Fruit fly (Drosophila melanogaster) whole organism, embryonic: ENCODE measurements around the gene Cul6.

Experiments
- Bdp1 ChIP-seq: fragments of 200-800 bp; sonication (Bioruptor generic); optimal IDR thresholded peaks from 3 replicates; lab custom pipeline; 2016; ENCODE audit warnings: missing biosample characterization, missing genetic modification characterization
- CG10431 ChIP-seq: fragments of 200-800 bp; sonication (Bioruptor generic); optimal IDR thresholded peaks from 3 replicates; lab custom pipeline; 2018; ENCODE audit warnings: missing biosample characterization, mild to moderate bottlenecking, missing genetic modification characterization
- CG10462 ChIP-seq: fragments of 200-800 bp; sonication (Bioruptor generic); optimal IDR thresholded peaks from 2 replicates; lab custom pipeline; 2016; ENCODE audit warnings: missing biosample characterization, missing genetic modification characterization
- CG10654 ChIP-seq: fragments of 200-800 bp; sonication (Bioruptor generic); optimal IDR thresholded peaks from 2 replicates; lab custom pipeline; 2016; ENCODE audit warnings: missing biosample characterization, missing genetic modification characterization
- CG10959 ChIP-seq: fragments of 200-800 bp; sonication (Bioruptor generic); IDR thresholded peaks from 2 replicates; pipeline ENCODE4 v1.3.6; 2022; ENCODE audit warnings: missing biosample characterization, missing genetic modification characterization
- CG11504 ChIP-seq: fragments of 200-800 bp; sonication (Bioruptor generic); optimal IDR thresholded peaks from 3 replicates; lab custom pipeline; 2019; ENCODE audit warnings: missing biosample characterization, mild to moderate bottlenecking, missing genetic modification characterization, moderate library complexity
- CG13123 ChIP-seq: fragments of 200-800 bp; sonication (Bioruptor generic); optimal IDR thresholded peaks from 2 replicates; lab custom pipeline; 2016; ENCODE audit warnings: missing biosample characterization, missing genetic modification characterization
- CG17328 ChIP-seq: fragments of 200-800 bp; sonication (Bioruptor generic); IDR thresholded peaks from 2 replicates; pipeline ENCODE4 v1.3.6; 2022; ENCODE audit warnings: missing biosample characterization, missing genetic modification characterization
- CG2678 ChIP-seq: fragments of 200-800 bp; sonication (Bioruptor generic); optimal IDR thresholded peaks from 3 replicates; lab custom pipeline; 2019; ENCODE audit warnings: missing biosample characterization, mild to moderate bottlenecking, missing genetic modification characterization, moderate library complexity
- CG33213 ChIP-seq: fragments of 200-800 bp; sonication (Bioruptor generic); optimal IDR thresholded peaks from 3 replicates; lab custom pipeline; 2016; ENCODE audit warnings: missing biosample characterization, missing genetic modification characterization
- CG43689 ChIP-seq: fragments of 200-800 bp; sonication (Bioruptor generic); IDR thresholded peaks from 2 replicates; pipeline ENCODE4 v1.3.6; 2022; ENCODE audit warnings: missing biosample characterization, missing genetic modification characterization
- CG4617 ChIP-seq: fragments of 200-800 bp; sonication (Bioruptor generic); optimal IDR thresholded peaks from 3 replicates; lab custom pipeline; 2016; ENCODE audit warnings: missing biosample characterization, missing genetic modification characterization, borderline replicate concordance
- CG7839 ChIP-seq: fragments of 200-800 bp; sonication (Bioruptor generic); optimal IDR thresholded peaks from 3 replicates; lab custom pipeline; 2018; ENCODE audit warnings: missing biosample characterization, mild to moderate bottlenecking, missing genetic modification characterization, moderate library complexity
- CG8944 ChIP-seq: fragments of 200-800 bp; sonication (Bioruptor generic); optimal IDR thresholded peaks from 3 replicates; lab custom pipeline; 2016; ENCODE audit warnings: missing biosample characterization, missing genetic modification characterization
- CG9215 ChIP-seq: fragments of 200-800 bp; sonication (Bioruptor generic); IDR thresholded peaks from 2 replicates; pipeline ENCODE4 v1.3.6; 2022; ENCODE audit warnings: missing biosample characterization, missing genetic modification characterization
- CHES-1-like ChIP-seq: fragments of 200-800 bp; sonication (Bioruptor generic); optimal IDR thresholded peaks from 2 replicates; lab custom pipeline; 2016; ENCODE audit warnings: missing biosample characterization, missing genetic modification characterization
- Chrac-16 ChIP-seq: fragments of 200-800 bp; sonication (Bioruptor generic); optimal IDR thresholded peaks from 3 replicates; lab custom pipeline; 2016; ENCODE audit warnings: missing biosample characterization, missing genetic modification characterization
- D ChIP-seq, 2 experiments: fragments of 200-800 bp in 1 of 2; fragments of >200 bp in 1 of 2; sonication (Bioruptor generic) in 1 of 2; optimal IDR thresholded peaks; 2 replicates in 1 of 2; 3 replicates in 1 of 2; lab custom pipeline; 2017; ENCODE audit warnings: mild to moderate bottlenecking in 1 of 2, missing biosample characterization in 1 of 2, missing genetic modification characterization in 1 of 2, missing genetic modification reagents in 1 of 2
- Deaf1 ChIP-seq: fragments of 200-800 bp; optimal IDR thresholded peaks from 3 replicates; lab custom pipeline; 2019; ENCODE audit warnings: missing biosample characterization, mild to moderate bottlenecking, missing genetic modification characterization, moderate library complexity
- Dfd ChIP-seq, 2 experiments: fragments of >200 bp; optimal IDR thresholded peaks; 2 replicates each; lab custom pipeline; 2017; ENCODE audit warnings: missing biosample characterization in 2 of 2, missing genetic modification characterization in 2 of 2
- Dll ChIP-seq: fragments of 200-800 bp; sonication (Bioruptor generic); IDR thresholded peaks from 4 replicates; pipeline ENCODE4 v1.3.6; 2022; ENCODE audit warnings: missing biosample characterization, missing genetic modification characterization; ENCODE audit not compliant: partially characterized antibody
- ERR ChIP-seq: fragments of 200-800 bp; sonication (Bioruptor generic); optimal IDR thresholded peaks from 2 replicates; lab custom pipeline; 2016; ENCODE audit warnings: missing biosample characterization, missing genetic modification characterization
- HLH54F ChIP-seq: fragments of 200-800 bp; sonication (Bioruptor generic); optimal IDR thresholded peaks from 3 replicates; lab custom pipeline; 2016; ENCODE audit warnings: missing biosample characterization, missing genetic modification characterization
- MESR4 ChIP-seq: fragments of 200-800 bp; sonication (Bioruptor generic); optimal IDR thresholded peaks from 2 replicates; lab custom pipeline; 2018; ENCODE audit warnings: missing biosample characterization, mild to moderate bottlenecking, missing genetic modification characterization, moderate library complexity
- Sox100B ChIP-seq: fragments of 200-800 bp; sonication (Bioruptor generic); optimal IDR thresholded peaks from 3 replicates; lab custom pipeline; 2018; ENCODE audit warnings: missing biosample characterization, mild to moderate bottlenecking, missing genetic modification characterization
- Trl ChIP-seq, 3 experiments: fragments of >200 bp in 2 of 3; fragments of 200-800 bp in 1 of 3; sonication (Bioruptor generic) in 1 of 3; optimal IDR thresholded peaks; 2 replicates in 1 of 3; 3 replicates in 2 of 3; lab custom pipeline; 2016 to 2017; ENCODE audit warnings: missing biosample characterization in 1 of 3, missing genetic modification characterization in 1 of 3
- Usf ChIP-seq: fragments of 200-800 bp; sonication (Bioruptor generic); optimal IDR thresholded peaks from 2 replicates; lab custom pipeline; 2017; ENCODE audit warnings: missing genotype, missing biosample characterization, missing genetic modification characterization
- YL-1 ChIP-seq: fragments of 200-800 bp; sonication (Bioruptor generic); optimal IDR thresholded peaks from 3 replicates; lab custom pipeline; 2017; ENCODE audit warnings: missing biosample characterization, mild to moderate bottlenecking, missing genetic modification characterization
- amos ChIP-seq: fragments of 200-800 bp; sonication (Bioruptor generic); IDR thresholded peaks from 2 replicates; pipeline ENCODE4 v1.3.6; 2022; ENCODE audit warnings: missing biosample characterization, missing genetic modification characterization; ENCODE audit not compliant: partially characterized antibody
- bbx ChIP-seq: fragments of 200-800 bp; sonication (Bioruptor generic); IDR thresholded peaks from 2 replicates; pipeline ENCODE4 v1.3.6; 2022; ENCODE audit warnings: missing biosample characterization, missing genetic modification characterization; ENCODE audit not compliant: partially characterized antibody
- chinmo ChIP-seq: fragments of 200-800 bp; sonication (Bioruptor generic); IDR thresholded peaks from 4 replicates; pipeline ENCODE4 v1.3.6; 2022; ENCODE audit warnings: missing biosample characterization, missing genetic modification characterization; ENCODE audit not compliant: partially characterized antibody
- crol ChIP-seq: fragments of 200-800 bp; sonication (Bioruptor generic); IDR thresholded peaks from 2 replicates; pipeline ENCODE4 v1.3.6; 2022; ENCODE audit warnings: missing biosample characterization, missing genetic modification characterization
- dmrt11E ChIP-seq: fragments of 200-800 bp; sonication (Bioruptor generic); optimal IDR thresholded peaks from 3 replicates; lab custom pipeline; 2018; ENCODE audit warnings: missing biosample characterization, mild to moderate bottlenecking, missing genetic modification characterization, moderate library complexity
- gfzf ChIP-seq: fragments of 200-800 bp; sonication (Bioruptor generic); optimal IDR thresholded peaks from 2 replicates; lab custom pipeline; 2016; ENCODE audit warnings: missing biosample characterization, mild to moderate bottlenecking, missing genetic modification characterization, moderate library complexity
- insv ChIP-seq, 2 experiments: fragments of 200-800 bp; sonication (Bioruptor generic); optimal IDR thresholded peaks; 3 replicates each; lab custom pipeline; 2016 to 2018; ENCODE audit warnings: missing biosample characterization in 2 of 2, missing genetic modification characterization in 2 of 2
- kah ChIP-seq: fragments of 200-800 bp; sonication (Bioruptor generic); optimal IDR thresholded peaks from 2 replicates; lab custom pipeline; 2018; ENCODE audit warnings: missing biosample characterization, mild to moderate bottlenecking, missing genetic modification characterization
- ken ChIP-seq: fragments of 200-800 bp; sonication (Bioruptor generic); IDR thresholded peaks from 3 replicates; pipeline ENCODE4 v1.3.6; 2022; ENCODE audit warnings: missing biosample characterization, missing genetic modification characterization
- mam ChIP-seq: fragments of 200-800 bp; sonication (Bioruptor generic); optimal IDR thresholded peaks from 3 replicates; lab custom pipeline; 2016; ENCODE audit warnings: missing biosample characterization, missing genetic modification characterization
- nau ChIP-seq: fragments of 200-800 bp; sonication (Bioruptor generic); optimal IDR thresholded peaks from 3 replicates; lab custom pipeline; 2017; ENCODE audit warnings: missing biosample characterization, mild to moderate bottlenecking, missing genetic modification characterization, missing genetic modification reagents
- nom ChIP-seq: fragments of 200-800 bp; sonication (Bioruptor generic); optimal IDR thresholded peaks from 2 replicates; lab custom pipeline; 2017; ENCODE audit warnings: missing biosample characterization, missing genetic modification characterization, mild to moderate bottlenecking, moderate library complexity, missing genetic modification reagents
- pzg ChIP-seq: fragments of 200-800 bp; sonication (Bioruptor generic); optimal IDR thresholded peaks from 3 replicates; lab custom pipeline; 2018; ENCODE audit warnings: missing biosample characterization, mild to moderate bottlenecking, missing genetic modification characterization, moderate library complexity
- sc ChIP-seq, 3 experiments: fragments of >200 bp in 2 of 3; fragments of 200-800 bp in 1 of 3; sonication (Bioruptor generic) in 1 of 3; optimal IDR thresholded peaks; 2 replicates in 2 of 3; 3 replicates in 1 of 3; lab custom pipeline; 2017; ENCODE audit warnings: mild to moderate bottlenecking in 1 of 3, missing biosample characterization in 1 of 3, missing genetic modification characterization in 1 of 3, missing genetic modification reagents in 1 of 3
- scrt ChIP-seq: fragments of 200-800 bp; sonication (Bioruptor generic); optimal IDR thresholded peaks from 2 replicates; lab custom pipeline; 2018; ENCODE audit warnings: missing biosample characterization, mild to moderate bottlenecking, missing genetic modification characterization, moderate library complexity
- sima ChIP-seq: fragments of 200-800 bp; sonication (Bioruptor generic); optimal IDR thresholded peaks from 2 replicates; lab custom pipeline; 2016; ENCODE audit warnings: missing biosample characterization, missing genetic modification characterization
- sisA ChIP-seq: fragments of 200-800 bp; sonication (Bioruptor generic); IDR thresholded peaks from 2 replicates; pipeline ENCODE4 v1.3.6; 2022; ENCODE audit warnings: missing biosample characterization, missing genetic modification characterization
- sr ChIP-seq: fragments of 200-800 bp; sonication (Bioruptor generic); IDR thresholded peaks from 3 replicates; pipeline ENCODE4 v1.3.6; 2022; ENCODE audit warnings: missing biosample characterization, missing genetic modification characterization

The Cul6 gene

DNA sequence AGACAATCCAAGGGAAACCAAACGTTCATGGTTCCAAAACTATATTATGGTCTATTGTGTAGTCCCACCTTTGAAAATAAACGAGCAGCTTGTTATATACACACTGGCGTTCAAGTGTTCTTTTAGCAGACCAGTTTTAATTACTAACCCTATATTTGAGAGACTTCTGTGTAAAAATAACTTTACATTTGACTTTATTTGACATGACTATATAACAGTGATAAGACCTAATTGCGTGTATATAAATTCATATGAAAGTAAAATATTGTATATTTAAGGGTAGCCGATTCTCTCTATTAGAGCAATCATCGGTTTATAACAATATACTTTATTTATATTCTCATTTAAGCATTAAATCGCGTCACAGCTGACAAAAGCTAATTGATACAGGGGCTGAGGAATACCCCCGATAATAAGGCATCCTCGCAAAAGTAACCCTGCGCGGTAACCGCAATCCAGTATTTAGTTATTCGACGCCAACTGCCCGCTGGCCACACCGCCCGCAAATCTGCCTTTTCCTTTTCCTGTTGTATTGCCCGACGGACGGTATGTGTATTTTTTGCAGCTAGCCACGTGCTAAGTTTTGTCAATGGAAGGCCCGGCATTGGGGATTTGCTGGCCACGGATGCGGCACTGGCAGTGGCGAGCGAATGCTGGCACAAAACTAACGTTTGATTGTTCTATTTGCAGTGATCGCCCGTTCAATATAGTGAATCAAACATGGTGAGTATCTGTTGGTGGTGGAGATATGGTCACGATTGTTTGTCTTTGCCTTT is 30.0 kb upstream of the Cul6 start, which contains the start of gene RpS4 (continued):
- TF ChIP-seq sisA (GFP tag; lab: Robert Waterston, UW) (peak; percentile 84), insv (GFP tag; optimal IDR thresholded peaks at IDR 0.05; lab: Kevin White, UChicago) (peak in 1 of 2 experiments; percentile 80), CG13123 (GFP tag; lab: Kevin White, UChicago) (peak; percentile 59), ERR (GFP tag; lab: Kevin White, UChicago) (peak; percentile 76), Dfd (GFP tag; optimal IDR thresholded peaks at IDR 0.05; lab: Kevin White, UChicago) (no peak), sima (GFP tag; lab: Kevin White, UChicago) (peak; percentile 80), CG17328 (GFP tag; lab: Robert Waterston, UW) (peak; percentile 95), Bdp1 (GFP tag; lab: Kevin White, UChicago) (peak; percentile 81), CHES-1-like (GFP tag; lab: Kevin White, UChicago) (peak; percentile 86), Usf (GFP tag; lab: Kevin White, UChicago) (peak; percentile 73), Sox100B (GFP tag; lab: Kevin White, UChicago) (peak; percentile 80), CG7839 (peak; percentile 80), gfzf (GFP tag; lab: Kevin White, UChicago) (peak; percentile 92), mam (GFP tag; lab: Kevin White, UChicago) (peak; percentile 84), CG10431 (GFP tag; lab: Kevin White, UChicago) (peak; percentile 98), MESR4 (GFP tag; lab: Kevin White, UChicago) (peak; percentile 100), sc (optimal IDR thresholded peaks at IDR 0.05; lab: Kevin White, UChicago) (no peak), sc (GFP tag; optimal IDR thresholded peaks at IDR 0.05; lab: Kevin White, UChicago) (peak; percentile 76), CG9215 (GFP tag; lab: Robert Waterston, UW) (peak; percentile 78), chinmo (no peak), HLH54F (peak; percentile 75), nau (peak; percentile 95), CG2678 (tag; lab: Kevin White, UChicago) (peak; percentile 78), CG4617 (peak; percentile 68), Chrac-16 (GFP tag; lab: Kevin White, UChicago) (peak; percentile 46), CG11504 (tag; lab: Kevin White, UChicago) (peak; percentile 74), bbx (GFP tag; lab: Robert Waterston, UW) (peak; percentile 48; the same call in 1 of the 2 replicates), dmrt11E (peak; percentile 78), pzg (peak; percentile 95), CG10654 (GFP tag; lab: Kevin White, UChicago) (peak; percentile 74), Trl (optimal IDR thresholded peaks at IDR 0.05; lab: Kevin White, UChicago) (no peak), Trl (GFP tag; optimal IDR thresholded peaks at IDR 0.05; lab: Kevin White, UChicago) (peak; percentile 89), Deaf1 (tag; lab: Kevin White, UChicago) (peak; percentile 44), amos (GFP tag; lab: Robert Waterston, UW) (peak; percentile 58), nom (GFP tag; lab: Kevin White, UChicago) (peak; percentile 97), ken (GFP tag; lab: Robert Waterston, UW) (peak; percentile 88), CG43689 (GFP tag; lab: Robert Waterston, UW) (peak; percentile 72; the same call in 1 of the 2 replicates), Dll (GFP tag; lab: Robert Waterston, UW) (0 out of 4 replicates have a peak, but pooled peaks have one; percentile 8), CG10462 (peak; percentile 31), CG8944 (GFP tag; lab: Kevin White, UChicago) (peak; percentile 74), CG33213 (GFP tag; lab: Kevin White, UChicago) (peak; percentile 91), D (optimal IDR thresholded peaks at IDR 0.05; lab: Kevin White, UChicago) (no peak), D (GFP tag; optimal IDR thresholded peaks at IDR 0.05; lab: Kevin White, UChicago) (peak; percentile 78), crol (GFP tag; lab: Robert Waterston, UW) (peak; percentile 40), sr (GFP tag; lab: Robert Waterston, UW) (peak; percentile 92), scrt (GFP tag; lab: Kevin White, UChicago) (peak; percentile 92), YL-1 (GFP tag; lab: Kevin White, UChicago) (peak; percentile 99), kah (GFP tag; lab: Kevin White, UChicago) (peak; percentile 91), CG10959 (GFP tag; lab: Robert Waterston, UW) (peak; percentile 77)
